Fruit fly (Drosophila melanogaster): ENCODE data around the gene CG11444.

The CG11444 gene

dm6 chrX:4505318-4505717 lies 48.9 kb downstream of the CG11444 start (continued):
- TF ChIP-seq CG15011 (GFP tag; optimal IDR thresholded peaks at IDR 0.05) = no peak
- TF ChIP-seq CG17328 (GFP tag; IDR thresholded peaks at IDR 0.05) = peak; percentile 43; the same call in 1 of the 2 replicates
- no peak for TF ChIP-seq CG11456 (GFP tag; IDR thresholded peaks at IDR 0.05)
- no peak for TF ChIP-seq crc (GFP tag; optimal IDR thresholded peaks at IDR 0.05)
- no peak for TF ChIP-seq D (optimal IDR thresholded peaks at IDR 0.05)
- no peak for TF ChIP-seq D (GFP tag; optimal IDR thresholded peaks at IDR 0.05)
- TF ChIP-seq CG31388 (GFP tag; optimal IDR thresholded peaks at IDR 0.05) = no peak
- no peak for TF ChIP-seq Neu2 (GFP tag; optimal IDR thresholded peaks at IDR 0.05; ENCODE audit: borderline replicate concordance)
- no peak for TF ChIP-seq CG5180 (GFP tag; optimal IDR thresholded peaks at IDR 0.05)
- no peak for TF ChIP-seq CG17612 (GFP tag; IDR thresholded peaks at IDR 0.05)
- no peak for TF ChIP-seq h (optimal IDR thresholded peaks at IDR 0.05)
- no peak for TF ChIP-seq hb (GFP tag; IDR thresholded peaks at IDR 0.05; ENCODE audit: partially characterized antibody)
- no peak for TF ChIP-seq odd (GFP tag; optimal IDR thresholded peaks at IDR 0.05)
- TF ChIP-seq E2f1 (GFP tag; IDR thresholded peaks at IDR 0.05) = no peak
- TF ChIP-seq BEAF-32 (GFP tag; optimal IDR thresholded peaks at IDR 0.05) = no peak
- TF ChIP-seq CG8944 (GFP tag; optimal IDR thresholded peaks at IDR 0.05) = no peak
- no peak for TF ChIP-seq ind (GFP tag; optimal IDR thresholded peaks at IDR 0.05)
- TF ChIP-seq Sox100B (GFP tag; optimal IDR thresholded peaks at IDR 0.05) = no peak
- TF ChIP-seq CG9215 (GFP tag; IDR thresholded peaks at IDR 0.05) = no peak
- no peak for TF ChIP-seq CG12744 (GFP tag; optimal IDR thresholded peaks at IDR 0.05)
- TF ChIP-seq CG32532 (GFP tag; IDR thresholded peaks at IDR 0.05) = no peak
- TF ChIP-seq CG15601 (tag; optimal IDR thresholded peaks at IDR 0.05) = no peak
- TF ChIP-seq Xrp1 (GFP tag; IDR thresholded peaks at IDR 0.05) = peak; percentile 61; the same call in 1 of the 2 replicates
- TF ChIP-seq HLH54F (GFP tag; optimal IDR thresholded peaks at IDR 0.05) = no peak
- no peak for TF ChIP-seq ssp (GFP tag; IDR thresholded peaks at IDR 0.05)
- TF ChIP-seq CG9876 (GFP tag; optimal IDR thresholded peaks at IDR 0.05) = no peak
- TF ChIP-seq en (GFP tag; optimal IDR thresholded peaks at IDR 0.05) = no peak
- peak in 1 of 3 experiments; percentile 23 for TF ChIP-seq lola (GFP tag; optimal IDR thresholded peaks at IDR 0.05)
- no peak for TF ChIP-seq CG10366 (GFP tag; IDR thresholded peaks at IDR 0.05)
- TF ChIP-seq insv (GFP tag; optimal IDR thresholded peaks at IDR 0.05) = no peak
- TF ChIP-seq CG1603 (tag; optimal IDR thresholded peaks at IDR 0.05) = peak; percentile 35
- no peak for TF ChIP-seq CG11093 (GFP tag; IDR thresholded peaks at IDR 0.05)
- TF ChIP-seq Doc3 (GFP tag; IDR thresholded peaks at IDR 0.05; ENCODE audit: partially characterized antibody) = no peak
- TF ChIP-seq Ssrp (tag; optimal IDR thresholded peaks at IDR 0.05) = peak; percentile 13
- no peak for TF ChIP-seq E2f2 (GFP tag; IDR thresholded peaks at IDR 0.05)
- TF ChIP-seq aop (GFP tag; IDR thresholded peaks at IDR 0.05) = no peak
- TF ChIP-seq Stat92E (GFP tag; optimal IDR thresholded peaks at IDR 0.05) = no peak
- TF ChIP-seq usp (GFP tag; optimal IDR thresholded peaks at IDR 0.05) = no peak
- no peak for TF ChIP-seq CG18262 (tag; optimal IDR thresholded peaks at IDR 0.05)
- TF ChIP-seq CG6791 (GFP tag; IDR thresholded peaks at IDR 0.05; ENCODE audit: partially characterized antibody) = no peak
- TF ChIP-seq CG10565 (GFP tag; optimal IDR thresholded peaks at IDR 0.05) = no peak
- no peak for TF ChIP-seq CG7928 (GFP tag; optimal IDR thresholded peaks at IDR 0.05)
- no peak for TF ChIP-seq Ravus (GFP tag; IDR thresholded peaks at IDR 0.05)
- TF ChIP-seq Eip74EF (GFP tag; optimal IDR thresholded peaks at IDR 0.05) = no peak
- no peak for TF ChIP-seq Asciz (GFP tag; optimal IDR thresholded peaks at IDR 0.05)
- no peak for TF ChIP-seq kah (GFP tag; optimal IDR thresholded peaks at IDR 0.05)
- no peak for TF ChIP-seq Hey (tag; optimal IDR thresholded peaks at IDR 0.05)
- TF ChIP-seq CG8290 (GFP tag; optimal IDR thresholded peaks at IDR 0.05) = no peak
- no peak for TF ChIP-seq CG8290 (tag; optimal IDR thresholded peaks at IDR 0.05)
- TF ChIP-seq MBD-R2 (GFP tag; IDR thresholded peaks at IDR 0.05) = no peak
- TF ChIP-seq gt (GFP tag; IDR thresholded peaks at IDR 0.05) = no peak
- TF ChIP-seq CG12219 (GFP tag; optimal IDR thresholded peaks at IDR 0.05) = no peak

Measured in whole organism, embryonic.